Worm (Caenorhabditis elegans) whole organism, young adult: ENCODE results near the gene ZK177.11.
"Not testable (repeated sequence)": the region's sequence is repeated elsewhere in the genome, so short reads cannot be mapped to it uniquely, and the experiment has no call there.

Experiments
- B0019.2 ChIP-seq: fragments of 200-800 bp; sonication (Bioruptor generic); conservative IDR thresholded peaks from 2 replicates; pipeline ENCODE4 v1.3.6; 2022; ENCODE audit warnings: missing genetic modification reagents, missing genetic modification characterization, missing compliant biosample characterization
- B0035.1 ChIP-seq: sonication (generic microtip); optimal IDR thresholded peaks from 2 replicates; lab custom pipeline; 2016; ENCODE audit warnings: missing genetic modification characterization, mild to moderate bottlenecking, missing compliant biosample characterization, missing genotype, missing genetic modification reagents
- B0336.3 ChIP-seq: fragments of 200-800 bp; sonication (Bioruptor generic); IDR thresholded peaks from 2 replicates; pipeline ENCODE4 v1.3.6; 2022; ENCODE audit warnings: missing genetic modification characterization, missing compliant biosample characterization
- C06A6.2 ChIP-seq: fragments of 200-800 bp; sonication (Bioruptor generic); conservative IDR thresholded peaks from 2 replicates; pipeline ENCODE4 v1.3.6; 2022; ENCODE audit warnings: missing genetic modification characterization, missing compliant biosample characterization
- F22D6.2 ChIP-seq: sonication (generic microtip); optimal IDR thresholded peaks from 2 replicates; lab custom pipeline; 2016; ENCODE audit warnings: mild to moderate bottlenecking, missing genetic modification characterization, missing compliant biosample characterization
- F33H1.4 ChIP-seq: fragments of 200-800 bp; sonication (Bioruptor generic); IDR thresholded peaks from 2 replicates; pipeline ENCODE4 v1.3.6; 2022; ENCODE audit warnings: missing genetic modification reagents, missing genetic modification characterization, missing compliant biosample characterization
- F37B4.10 ChIP-seq: fragments of 200-800 bp; sonication (Bioruptor generic); IDR thresholded peaks from 2 replicates; pipeline ENCODE4 v1.3.6; 2022; ENCODE audit warnings: missing genetic modification characterization, missing compliant biosample characterization
- Y53F4B.3 ChIP-seq: fragments of 200-800 bp; sonication (Bioruptor generic); IDR thresholded peaks from 2 replicates; pipeline ENCODE4 v1.3.6; 2022; ENCODE audit warnings: missing genetic modification reagents, missing genetic modification characterization, missing compliant biosample characterization
- Y79H2A.3 ChIP-seq: fragments of 200-800 bp; sonication (Bioruptor generic); conservative IDR thresholded peaks from 2 replicates; pipeline ENCODE4 v1.3.6; 2022; ENCODE audit warnings: missing genetic modification reagents, missing genetic modification characterization, missing compliant biosample characterization
- akir-1 ChIP-seq: fragments of 200-800 bp; sonication (Bioruptor generic); optimal IDR thresholded peaks from 2 replicates; lab custom pipeline; 2018; ENCODE audit warnings: mild to moderate bottlenecking, missing genetic modification characterization, moderate library complexity, missing compliant biosample characterization
- aptf-3 ChIP-seq: fragments of 200-800 bp; sonication (Bioruptor generic); IDR thresholded peaks from 2 replicates; pipeline ENCODE4 v1.3.6; 2022; ENCODE audit warnings: missing genetic modification characterization, missing compliant biosample characterization
- attf-5 ChIP-seq: fragments of 200-800 bp; sonication (Bioruptor generic); optimal IDR thresholded peaks from 2 replicates; lab custom pipeline; 2018; ENCODE audit warnings: mild to moderate bottlenecking, missing genetic modification characterization, missing compliant biosample characterization
- attf-6 ChIP-seq: fragments of 200-800 bp; sonication (Bioruptor generic); IDR thresholded peaks from 2 replicates; pipeline ENCODE4 v1.3.6; 2022; ENCODE audit warnings: missing genetic modification reagents, missing genetic modification characterization, missing compliant biosample characterization
- cebp-1 ChIP-seq, 2 experiments: fragments of 200-800 bp in 1 of 2; sonication (Bioruptor generic) in 1 of 2; sonication (generic microtip) in 1 of 2; IDR thresholded peaks in 1 of 2; optimal IDR thresholded peaks in 1 of 2; 2 replicates each; pipeline versions ENCODE4 v1.3.6 to Lab custom; 2017 to 2022; ENCODE audit warnings: missing compliant biosample characterization in 2 of 2, missing genetic modification characterization in 2 of 2, mild to moderate bottlenecking in 1 of 2, missing genetic modification reagents in 1 of 2, moderate library complexity in 1 of 2
- ceh-58 ChIP-seq: fragments of 200-800 bp; sonication (Bioruptor generic); IDR thresholded peaks from 2 replicates; pipeline ENCODE4 v1.3.6; 2022; ENCODE audit warnings: missing genetic modification characterization, missing compliant biosample characterization
- ceh-91 ChIP-seq: fragments of 200-800 bp; sonication (Bioruptor generic); IDR thresholded peaks from 2 replicates; pipeline ENCODE4 v1.3.6; 2022; ENCODE audit warnings: missing genetic modification reagents, missing genetic modification characterization, missing compliant biosample characterization
- chd-7 ChIP-seq: sonication (generic microtip); optimal IDR thresholded peaks from 2 replicates; lab custom pipeline; 2016; ENCODE audit warnings: mild to moderate bottlenecking, missing genetic modification characterization, moderate library complexity, missing compliant biosample characterization
- dpff-1 ChIP-seq: sonication (generic microtip); optimal IDR thresholded peaks from 2 replicates; lab custom pipeline; 2017; ENCODE audit warnings: mild to moderate bottlenecking, missing genetic modification characterization, missing compliant biosample characterization
- egl-44 ChIP-seq: fragments of 200-800 bp; sonication (Bioruptor generic); IDR thresholded peaks from 2 replicates; pipeline ENCODE4 v1.3.6; 2022; ENCODE audit warnings: missing genetic modification reagents, missing genetic modification characterization, missing compliant biosample characterization
- him-1 ChIP-seq: sonication (generic microtip); optimal IDR thresholded peaks from 2 replicates; lab custom pipeline; 2016; ENCODE audit warnings: missing genotype, missing genetic modification reagents, missing genetic modification characterization, missing compliant biosample characterization
- hmg-1.2 ChIP-seq: fragments of 200-800 bp; sonication (Bioruptor generic); IDR thresholded peaks from 2 replicates; pipeline ENCODE4 v1.3.6; 2022; ENCODE audit warnings: missing genetic modification reagents, missing genetic modification characterization, missing compliant biosample characterization
- hsf-1 ChIP-seq: fragments of 200-800 bp; sonication (Bioruptor generic); IDR thresholded peaks from 2 replicates; pipeline ENCODE4 v1.3.6; 2022; ENCODE audit warnings: missing genetic modification reagents, missing genetic modification characterization, missing compliant biosample characterization
- lin-26 ChIP-seq: fragments of 200-800 bp; sonication (Bioruptor generic); IDR thresholded peaks from 2 replicates; pipeline ENCODE4 v1.3.6; 2022; ENCODE audit warnings: missing genetic modification reagents, missing genetic modification characterization, missing compliant biosample characterization
- lin-35 ChIP-seq, 3 experiments: fragments of 150-350 bp in 2 of 3; sonication (generic microtip) in 1 of 3; optimal IDR thresholded peaks; 2 replicates each; lab custom pipeline; 2014 to 2018; ENCODE audit warnings: missing biosample characterization in 3 of 3, missing genetic modification characterization in 3 of 3, missing genetic modification reagents in 3 of 3
- lin-40 ChIP-seq: sonication (generic microtip); optimal IDR thresholded peaks from 2 replicates; lab custom pipeline; 2016; ENCODE audit warnings: missing genetic modification characterization, mild to moderate bottlenecking, missing compliant biosample characterization, missing genotype, missing genetic modification reagents
- lsl-1 ChIP-seq: fragments of 200-800 bp; sonication (Bioruptor generic); optimal IDR thresholded peaks from 2 replicates; lab custom pipeline; 2018; ENCODE audit warnings: mild to moderate bottlenecking, missing genetic modification characterization, moderate library complexity, missing compliant biosample characterization
- madf-8 ChIP-seq: fragments of 200-800 bp; sonication (Bioruptor generic); conservative IDR thresholded peaks from 2 replicates; pipeline ENCODE4 v1.3.6; 2022; ENCODE audit warnings: missing genetic modification reagents, missing genetic modification characterization, missing compliant biosample characterization
- mcd-1 ChIP-seq: fragments of 200-800 bp; sonication (Bioruptor generic); IDR thresholded peaks from 2 replicates; pipeline ENCODE4 v1.3.6; 2022; ENCODE audit warnings: missing genetic modification reagents, missing genetic modification characterization, missing compliant biosample characterization
- mel-28 ChIP-seq: sonication (generic microtip); optimal IDR thresholded peaks from 2 replicates; lab custom pipeline; 2016; ENCODE audit warnings: borderline replicate concordance, mild to moderate bottlenecking, missing genetic modification characterization, missing compliant biosample characterization
- nfya-1 ChIP-seq: sonication (generic microtip); optimal IDR thresholded peaks from 2 replicates; lab custom pipeline; 2017; ENCODE audit warnings: antibody characterized with exemption, missing compliant biosample characterization, missing genetic modification characterization, borderline replicate concordance; ENCODE audit not compliant: insufficient read depth
- nfya-2 ChIP-seq: fragments of 200-800 bp; sonication (Bioruptor generic); IDR thresholded peaks from 2 replicates; pipeline ENCODE4 v1.3.6; 2022; ENCODE audit warnings: missing genetic modification reagents, missing genetic modification characterization, missing compliant biosample characterization
- nhr-120 ChIP-seq: fragments of 200-800 bp; sonication (Bioruptor generic); IDR thresholded peaks from 2 replicates; pipeline ENCODE4 v1.3.6; 2022; ENCODE audit warnings: missing genetic modification characterization, missing compliant biosample characterization
- nhr-27 ChIP-seq: fragments of 200-800 bp; sonication (Bioruptor generic); optimal IDR thresholded peaks from 2 replicates; lab custom pipeline; 2018; ENCODE audit warnings: mild to moderate bottlenecking, missing genetic modification characterization, moderate library complexity, missing compliant biosample characterization
- nhr-80 ChIP-seq: sonication (generic microtip); optimal IDR thresholded peaks from 2 replicates; lab custom pipeline; 2016; ENCODE audit warnings: missing genetic modification characterization, missing compliant biosample characterization
- repo-1 ChIP-seq: sonication (generic microtip); optimal IDR thresholded peaks from 2 replicates; lab custom pipeline; 2017; ENCODE audit warnings: mild to moderate bottlenecking, missing genetic modification characterization, missing compliant biosample characterization
- rpc-1 ChIP-seq, 2 experiments: fragments of 150-350 bp in 1 of 2; sonication (generic microtip) in 1 of 2; optimal IDR thresholded peaks; 2 replicates each; lab custom pipeline; 2014 to 2018; ENCODE audit warnings: missing biosample characterization in 1 of 2, missing genetic modification characterization in 1 of 2, missing genetic modification reagents in 1 of 2, missing genotype in 1 of 2
- sea-2 ChIP-seq: fragments of 200-800 bp; sonication (Bioruptor generic); IDR thresholded peaks from 2 replicates; pipeline ENCODE4 v1.3.6; 2022; ENCODE audit warnings: missing genetic modification characterization, missing compliant biosample characterization
- snpc-1.1 ChIP-seq: sonication (generic microtip); optimal IDR thresholded peaks from 2 replicates; lab custom pipeline; 2017; ENCODE audit warnings: missing genetic modification characterization, mild to moderate bottlenecking, missing compliant biosample characterization, antibody characterized with exemption, moderate library complexity, missing genotype, missing genetic modification reagents; ENCODE audit not compliant: insufficient read depth
- sptf-2 ChIP-seq: fragments of 200-800 bp; sonication (Bioruptor generic); optimal IDR thresholded peaks from 2 replicates; lab custom pipeline; 2018; ENCODE audit warnings: mild to moderate bottlenecking, missing genetic modification characterization, missing compliant biosample characterization
- tbp1 ChIP-seq: fragments of 200-800 bp; sonication (Bioruptor generic); optimal IDR thresholded peaks from 2 replicates; lab custom pipeline; 2018; ENCODE audit warnings: mild to moderate bottlenecking, missing genetic modification characterization, missing compliant biosample characterization
- xnd-1 ChIP-seq: sonication (generic microtip); optimal IDR thresholded peaks from 2 replicates; lab custom pipeline; 2016; ENCODE audit warnings: missing genotype, missing genetic modification reagents, missing genetic modification characterization, missing compliant biosample characterization
- zfh-2 ChIP-seq: fragments of 200-800 bp; sonication (Bioruptor generic); conservative IDR thresholded peaks from 2 replicates; pipeline ENCODE4 v1.3.6; 2022; ENCODE audit warnings: missing genetic modification reagents, missing genetic modification characterization, missing compliant biosample characterization
- ztf-26 ChIP-seq: sonication (generic microtip); optimal IDR thresholded peaks from 2 replicates; lab custom pipeline; 2017; ENCODE audit warnings: missing genetic modification characterization, missing compliant biosample characterization

ZK177.11 gene

ce11 chrII:5540113-5540512, 17.4 kb downstream of the ZK177.11 start, which contains the start of gene hlh-27:
Gene hlh-27 (minus strand): TSS chrII:5540213.
- TF ChIP-seq attf-6 (GFP tag; lab: Robert Waterston, UW); nfya-1; lin-26 (GFP tag; lab: Robert Waterston, UW): not testable (repeated sequence)

- TF ChIP-seq F22D6.2 (no peak), egl-44 (no peak), him-1 (tag; lab: Kevin White, UChicago) (no peak), sptf-2 (GFP tag; lab: Kevin White, UChicago) (no peak), F33H1.4 (GFP tag; lab: Robert Waterston, UW) (no peak), lin-26 (GFP tag; lab: Robert Waterston, UW) (no peak), ztf-26 (tag; lab: Kevin White, UChicago) (no peak), lin-40 (tag; lab: Kevin White, UChicago) (no peak), madf-8 (GFP tag; lab: Robert Waterston, UW) (no peak), nhr-120 (GFP tag; lab: Robert Waterston, UW) (no peak), dpff-1 (tag; lab: Kevin White, UChicago) (no peak), F37B4.10 (GFP tag; lab: Robert Waterston, UW) (no peak), ceh-58 (GFP tag; lab: Robert Waterston, UW) (no peak), mel-28 (tag; lab: Kevin White, UChicago) (no peak), chd-7 (tag; lab: Kevin White, UChicago) (no peak), sea-2 (GFP tag; lab: Robert Waterston, UW) (no peak), tbp1 (GFP tag; lab: Kevin White, UChicago) (no peak), hsf-1 (no peak), lsl-1 (GFP tag; lab: Kevin White, UChicago) (no peak)
Observed at ce11 chrII:5541685-5542084, 18.9 kb downstream of the ZK177.11 start, which contains the start of gene C17C3.24. Gene C17C3.24 (minus strand): TSS chrII:5541785.

- TF ChIP-seq B0019.2 (GFP tag; lab: Robert Waterston, UW) (no peak), Y79H2A.3 (GFP tag; lab: Robert Waterston, UW) (peak; percentile 68; the same call in 1 of the 2 replicates), repo-1 (tag; lab: Kevin White, UChicago) (peak; percentile 98), hmg-1.2 (GFP tag; lab: Robert Waterston, UW) (peak; percentile 90), akir-1 (GFP tag; lab: Kevin White, UChicago) (peak; percentile 93), ceh-91 (GFP tag; lab: Robert Waterston, UW) (peak; percentile 48; the same call in 1 of the 2 replicates), nfya-2 (GFP tag; lab: Robert Waterston, UW) (0 out of 2 replicates have a peak, but pooled peaks have one; percentile 55), C06A6.2 (GFP tag; lab: Robert Waterston, UW) (peak; percentile 96), B0035.1 (tag; lab: Kevin White, UChicago) (peak; percentile 94), snpc-1.1 (peak; percentile 95), nhr-27 (peak; percentile 89), xnd-1 (peak; percentile 15), sea-2 (GFP tag; lab: Robert Waterston, UW) (peak; percentile 77; the same call in 1 of the 2 replicates), rpc-1 (optimal IDR thresholded peaks at IDR 0.05; lab: Kevin White, UChicago) (peak; percentile 8), rpc-1 (tag; optimal IDR thresholded peaks at IDR 0.05; lab: Kevin White, UChicago) (peak; percentile 5), lin-35 (GFP tag; optimal IDR thresholded peaks at IDR 0.05; lab: Kevin White, UChicago) (peak in 2 of 3 experiments; percentile 73 to 91), attf-5 (GFP tag; lab: Kevin White, UChicago) (peak; percentile 87), cebp-1 (GFP tag; IDR thresholded peaks at IDR 0.05; lab: Robert Waterston, UW) (peak; percentile 69), cebp-1 (tag; optimal IDR thresholded peaks at IDR 0.05; lab: Kevin White, UChicago) (peak; percentile 95), dpff-1 (tag; lab: Kevin White, UChicago) (peak; percentile 97), nhr-80 (peak; percentile 45), aptf-3 (peak; percentile 83; the same call in 1 of the 2 replicates), mcd-1 (peak; percentile 95), zfh-2 (GFP tag; lab: Robert Waterston, UW) (peak; percentile 89), sptf-2 (GFP tag; lab: Kevin White, UChicago) (peak; percentile 10), B0336.3 (GFP tag; lab: Robert Waterston, UW) (peak; percentile 98), Y53F4B.3 (no peak)
Observed at ce11 chrII:5543476-5544144, 20.9 kb downstream of the ZK177.11 start.
